Worm (Caenorhabditis elegans) whole organism, midembryonic: Measurements from ENCODE around the gene rme-1.

Experiments used
- flt-1 ChIP-seq: fragments of 200-800 bp; sonication (Bioruptor generic); IDR thresholded peaks from 2 replicates; pipeline ENCODE4 v1.3.6; 2022; ENCODE audit warnings: missing genetic modification characterization, missing compliant biosample characterization
- med-1 ChIP-seq: sonication (generic microtip); optimal IDR thresholded peaks from 2 replicates; lab custom pipeline; 2017; ENCODE audit warnings: missing genetic modification characterization, mild to moderate bottlenecking, missing compliant biosample characterization, antibody characterized with exemption, missing genetic modification reagents; ENCODE audit not compliant: insufficient read depth

DNA sequence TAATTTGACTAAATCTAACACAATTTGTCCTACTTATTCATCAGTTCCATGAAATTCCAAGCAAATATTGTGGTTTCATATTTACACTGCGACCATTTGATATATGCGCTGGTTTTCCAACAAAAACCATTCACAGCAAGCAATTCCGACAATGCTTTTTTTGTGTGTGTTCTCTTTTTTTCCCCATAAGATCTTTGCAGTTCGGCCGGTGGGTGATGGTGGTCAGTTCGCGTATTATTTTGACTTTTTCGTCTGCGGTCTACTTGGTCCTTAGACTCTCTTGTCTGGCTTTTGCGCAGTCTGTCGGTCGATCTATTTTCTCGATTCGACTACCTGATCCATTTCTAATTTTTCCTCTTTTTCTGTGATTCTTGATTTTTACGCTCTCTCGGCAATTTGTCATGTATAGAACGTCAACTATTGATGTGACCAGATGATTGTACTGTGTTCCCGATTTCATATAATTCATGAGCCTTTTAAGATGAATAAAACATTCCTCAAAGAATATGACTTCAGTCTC lies 4.6 kb downstream of the rme-1 start:
- TF ChIP-seq med-1 (GFP tag; lab: Kevin White, UChicago) (no peak), flt-1 (GFP tag; lab: Robert Waterston, UW) (no peak)
